Worm (Caenorhabditis elegans) whole organism, L4 larva: ENCODE measurements around the gene cpf-2.
"Not testable (repeated sequence)": the region's sequence is repeated elsewhere in the genome, so short reads cannot be mapped to it uniquely, and the experiment has no call there.

Source experiments
- ZK546.5 ChIP-seq, 2 experiments: sonication (generic microtip); optimal IDR thresholded peaks; 2 replicates each; lab custom pipeline; 2017; ENCODE audit warnings: missing biosample characterization in 2 of 2, missing genetic modification characterization in 2 of 2
- lin-39 ChIP-seq: fragments of 150-350 bp; optimal IDR thresholded peaks from 2 replicates; lab custom pipeline; 2014; ENCODE audit warnings: missing biosample characterization, missing genetic modification reagents, missing genetic modification characterization
- snpc-4 ChIP-seq: fragments of 150-350 bp; optimal IDR thresholded peaks from 2 replicates; lab custom pipeline; 2014; ENCODE audit warnings: missing biosample characterization, missing genetic modification characterization

DNA sequence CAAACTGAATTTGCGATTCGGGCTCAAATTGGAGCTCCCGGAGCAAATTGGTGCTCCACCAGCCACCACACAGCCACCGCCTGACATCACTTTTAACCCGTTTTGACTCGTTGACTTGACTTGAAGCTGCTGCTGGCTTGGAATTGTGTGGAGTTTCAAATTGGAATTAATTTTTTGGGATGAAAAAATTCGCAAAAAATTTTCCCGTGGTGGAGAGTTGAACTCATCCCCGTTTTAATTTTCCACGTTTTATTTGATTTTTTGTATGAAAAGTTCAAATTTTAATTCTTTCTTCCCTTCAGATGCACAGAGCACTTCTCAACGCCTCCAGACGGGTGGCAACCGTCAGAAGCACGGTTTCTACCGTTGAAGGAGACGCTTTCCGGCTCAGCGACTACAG, 23.4 kb downstream of the cpf-2 start, which contains the start of gene Y43F4A.4:
- not testable (repeated sequence) for TF ChIP-seq ZK546.5 (tag; optimal IDR thresholded peaks at IDR 0.05; lab: Kevin White, UChicago); lin-39 (tag; lab: Kevin White, UChicago); snpc-4 (tag; lab: Kevin White, UChicago)
